Fruit fly (Drosophila melanogaster) whole organism, wandering third instar larva: ENCODE data around the gene Rab27.

Experiments
- Abd-B ChIP-seq: fragments of >200 bp; optimal IDR thresholded peaks from 2 replicates; lab custom pipeline; 2017; ENCODE audit warnings: missing biosample characterization, missing genetic modification characterization
- CG9705 ChIP-seq: fragments of 200-800 bp; sonication (Bioruptor generic); optimal IDR thresholded peaks from 2 replicates; lab custom pipeline; 2018; ENCODE audit warnings: missing biosample characterization, mild to moderate bottlenecking, missing genetic modification characterization
- CrebA ChIP-seq: fragments of 200-800 bp; sonication (Bioruptor generic); optimal IDR thresholded peaks from 2 replicates; lab custom pipeline; 2016; ENCODE audit warnings: missing biosample characterization, mild to moderate bottlenecking, missing genetic modification characterization, borderline replicate concordance
- Hnf4 ChIP-seq: fragments of 200-800 bp; sonication (Bioruptor generic); optimal IDR thresholded peaks from 2 replicates; lab custom pipeline; 2016; ENCODE audit warnings: missing biosample characterization, mild to moderate bottlenecking, missing genetic modification characterization
- fru ChIP-seq: fragments of 200-800 bp; sonication (Bioruptor generic); optimal IDR thresholded peaks from 3 replicates; lab custom pipeline; 2016; ENCODE audit warnings: missing biosample characterization, mild to moderate bottlenecking, missing genetic modification characterization
- jim ChIP-seq: fragments of 175-275, 200-325 bp; sonication (Bioruptor generic); optimal IDR thresholded peaks from 2 replicates; lab custom pipeline; 2016; ENCODE audit warnings: missing biosample characterization, mild to moderate bottlenecking, missing genetic modification characterization
- lola ChIP-seq: fragments of >200 bp; optimal IDR thresholded peaks from 2 replicates; lab custom pipeline; 2017; ENCODE audit warnings: missing biosample characterization, missing genetic modification characterization
- psq ChIP-seq: fragments of 200-800 bp; sonication (Bioruptor generic); optimal IDR thresholded peaks from 3 replicates; lab custom pipeline; 2017; ENCODE audit warnings: missing biosample characterization, mild to moderate bottlenecking, missing genetic modification characterization, moderate library complexity
- usp ChIP-seq: fragments of >200 bp; optimal IDR thresholded peaks from 2 replicates; lab custom pipeline; 2017; ENCODE audit warnings: missing biosample characterization, missing genetic modification characterization

DNA sequence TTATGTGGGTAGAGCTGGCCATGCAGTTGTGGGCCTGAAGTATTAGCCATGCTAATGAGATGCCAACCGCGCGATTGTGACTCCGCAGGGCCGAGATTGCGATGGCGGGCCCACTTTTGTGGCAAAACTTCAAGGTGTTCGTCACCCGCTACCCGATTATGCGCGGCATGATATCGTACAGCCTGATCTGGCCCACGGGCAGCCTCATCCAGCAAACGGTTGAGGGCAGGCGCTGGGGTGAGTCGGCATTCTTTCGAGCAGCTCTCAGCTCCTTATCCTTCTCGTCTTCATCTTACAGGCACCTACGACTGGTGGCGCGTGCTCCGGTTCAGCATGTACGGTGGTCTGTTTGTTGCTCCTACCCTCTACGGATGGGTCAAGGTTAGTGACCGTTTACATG lies 7.1 kb downstream of the Rab27 start, which contains the start of gene CG32808:
- no peak for TF ChIP-seq CG9705
- TF ChIP-seq psq (GFP tag; lab: Kevin White, UChicago), result no peak
- no peak for TF ChIP-seq lola
- no peak for TF ChIP-seq fru (GFP tag; lab: Kevin White, UChicago)
- TF ChIP-seq jim (GFP tag; lab: Kevin White, UChicago), result no peak
- no peak for TF ChIP-seq Hnf4 (GFP tag; lab: Kevin White, UChicago)
- TF ChIP-seq usp (GFP tag; lab: Kevin White, UChicago), result no peak
- TF ChIP-seq Abd-B, result no peak
- TF ChIP-seq CrebA (GFP tag; lab: Kevin White, UChicago), result no peak
